Fruit fly (Drosophila melanogaster) S2 (cell line): ENCODE results near the gene CG1024.

Experiments
- CG8478 ChIP-seq: fragments of >200 bp; optimal IDR thresholded peaks from 2 replicates; lab custom pipeline; 2018
- CTCF ChIP-seq, 2 experiments: fragments of >200 bp; optimal IDR thresholded peaks; 2 replicates each; lab custom pipeline; 2018

Gene CG1024

DNA sequence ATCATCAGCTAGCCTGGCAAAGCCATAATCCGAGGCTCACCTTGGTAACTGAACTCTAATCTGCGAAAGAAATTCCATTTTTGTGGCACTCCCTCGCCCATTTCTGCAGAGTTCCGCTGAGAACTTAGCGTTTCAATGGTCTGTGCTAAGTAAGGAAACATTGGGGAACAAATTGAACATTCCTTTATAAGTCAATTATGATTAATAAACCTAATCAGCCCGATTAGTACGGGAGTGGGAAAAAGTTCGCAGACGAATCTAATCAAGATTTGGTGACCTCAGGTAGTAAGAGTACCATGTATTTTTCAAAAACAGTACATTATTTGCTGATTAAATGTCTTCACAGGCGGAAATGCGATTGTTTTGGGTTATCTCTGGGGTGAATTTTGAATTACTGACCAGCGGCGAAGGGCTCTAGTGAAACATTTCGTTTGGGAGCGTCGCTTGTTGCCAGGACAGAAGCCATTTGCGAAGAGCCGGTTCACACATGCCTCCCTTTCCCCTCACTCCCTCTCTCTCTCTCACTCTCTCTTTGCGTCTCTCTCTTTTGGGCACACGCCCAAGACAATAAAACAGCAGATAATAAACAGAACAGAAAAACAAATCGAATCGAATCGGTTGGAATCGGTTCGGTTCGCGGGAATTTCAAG, 22.5 kb upstream of the CG1024 start:
- TF ChIP-seq CG8478, result no peak
- no peak for TF ChIP-seq CTCF (optimal IDR thresholded peaks at IDR 0.05; lab: Kevin White, UChicago)

DNA sequence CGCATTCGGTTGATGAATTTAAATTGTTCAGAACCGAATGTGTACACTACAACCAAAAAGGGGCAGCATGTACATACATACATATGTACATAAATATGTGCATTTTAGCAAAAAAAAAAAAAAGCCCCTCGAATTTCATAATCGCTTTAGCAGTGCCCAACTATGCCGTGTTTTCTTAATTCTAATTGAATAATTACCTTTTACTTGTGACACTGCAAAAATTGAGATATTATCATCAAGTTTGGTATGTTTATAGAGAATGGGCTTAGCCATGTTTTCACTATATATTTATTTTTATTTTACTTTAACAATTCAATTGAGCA, 21.4 kb upstream of the CG1024 start:
- no peak for TF ChIP-seq CTCF (optimal IDR thresholded peaks at IDR 0.05; lab: Kevin White, UChicago)
- TF ChIP-seq CG8478, result no peak

DNA sequence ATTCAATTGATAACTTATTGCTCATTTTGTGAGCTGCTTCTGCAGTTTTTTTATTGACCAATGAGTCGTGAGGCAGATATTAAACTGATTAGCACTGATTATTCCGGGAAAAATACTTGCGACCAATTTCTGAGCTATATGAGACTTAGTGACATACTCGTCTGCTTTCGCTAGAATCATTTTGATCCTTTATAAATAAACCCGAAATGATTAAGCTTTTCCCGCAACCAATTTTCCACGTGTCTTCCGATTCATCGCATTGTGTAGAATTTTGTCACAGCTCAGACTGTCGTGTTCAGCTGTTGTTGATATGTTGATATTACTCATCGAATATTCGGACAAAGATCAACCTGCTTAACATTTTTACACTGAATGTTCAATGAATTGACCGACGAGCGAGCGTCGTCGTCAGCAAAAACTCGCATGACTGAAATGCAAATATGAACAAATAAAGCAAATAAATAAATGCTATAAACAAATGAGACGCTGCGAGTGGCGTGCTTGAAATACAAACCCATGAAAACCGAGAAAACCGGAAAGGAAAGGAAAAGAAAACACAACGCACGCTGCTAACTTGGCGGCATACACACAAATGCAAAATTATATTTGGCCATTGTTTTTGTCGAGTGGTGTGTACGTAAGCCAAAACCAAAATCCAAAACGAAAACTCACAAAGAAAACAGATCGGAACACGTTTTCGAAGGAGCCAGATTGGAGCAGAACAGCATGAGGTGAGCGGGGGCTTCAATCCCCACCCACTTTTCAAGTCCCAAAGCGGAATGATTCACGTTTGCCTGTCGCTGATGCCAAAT, 20.8 kb upstream of the CG1024 start:
- no peak for TF ChIP-seq CG8478
- no peak for TF ChIP-seq CTCF (optimal IDR thresholded peaks at IDR 0.05; lab: Kevin White, UChicago)

DNA sequence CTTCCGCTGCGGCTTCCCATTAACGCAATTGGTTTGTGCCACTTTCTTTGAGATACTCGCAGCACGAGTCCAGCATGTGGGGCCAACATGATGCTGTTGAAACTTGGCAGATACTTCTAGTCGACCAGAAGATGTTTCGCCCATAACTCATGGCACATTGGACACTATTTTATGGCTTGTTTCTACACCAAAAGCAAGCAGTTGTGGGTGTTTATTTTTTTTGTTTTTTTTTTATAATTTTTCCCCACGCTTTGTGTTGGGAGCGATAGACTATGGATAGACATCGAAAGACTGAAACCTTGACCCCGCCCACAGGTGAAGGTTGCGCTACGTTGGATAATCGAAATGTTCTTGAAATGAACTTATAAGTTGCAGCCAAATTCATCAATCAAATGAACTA, 19.6 kb upstream of the CG1024 start:
- TF ChIP-seq CTCF (optimal IDR thresholded peaks at IDR 0.05; lab: Kevin White, UChicago) (no peak), CG8478 (no peak)

DNA sequence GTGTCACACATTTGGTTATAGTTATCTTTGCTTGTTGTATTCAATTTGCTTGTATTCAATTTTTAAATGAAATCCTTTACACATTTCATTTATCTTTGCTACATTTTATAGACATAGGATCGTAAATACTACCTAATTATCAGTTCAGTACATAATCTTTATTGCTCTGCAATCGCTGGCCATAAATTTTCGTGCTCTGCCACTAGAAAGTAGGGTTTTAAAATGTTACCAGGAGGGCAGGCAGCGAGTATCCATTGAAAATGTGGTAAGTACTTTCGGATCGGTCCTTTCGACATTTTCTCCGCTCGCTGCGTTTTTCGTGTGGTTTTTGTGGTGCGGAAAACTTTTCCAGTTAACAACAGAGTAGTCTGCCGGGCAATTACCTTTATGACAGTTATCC, 19.2 kb upstream of the CG1024 start:
- TF ChIP-seq CTCF (optimal IDR thresholded peaks at IDR 0.05; lab: Kevin White, UChicago), result no peak
- TF ChIP-seq CG8478, result no peak

DNA sequence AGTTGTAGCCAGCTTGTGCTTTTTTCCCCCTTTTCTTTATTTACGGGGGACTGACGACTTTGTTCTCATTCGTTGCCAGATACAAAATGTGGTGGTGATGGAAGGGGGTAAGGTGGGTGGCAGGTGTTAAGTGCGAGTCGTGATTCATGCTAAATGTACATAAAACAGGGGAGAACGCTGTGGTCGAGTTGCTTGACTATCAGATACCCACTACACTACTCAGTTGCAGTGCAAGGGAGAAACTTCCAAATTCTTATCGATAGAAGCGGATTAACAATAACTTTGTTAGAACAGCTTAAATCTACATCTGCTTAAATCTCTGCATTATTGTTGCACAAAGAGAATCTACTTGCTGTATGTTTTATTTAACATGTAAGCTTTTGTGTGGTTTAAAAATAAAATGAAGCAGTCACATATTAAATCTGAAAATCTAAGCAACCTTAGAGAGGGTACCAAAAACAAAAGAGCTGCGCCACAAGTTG, 17.5 kb upstream of the CG1024 start:
- no peak for TF ChIP-seq CG8478

DNA sequence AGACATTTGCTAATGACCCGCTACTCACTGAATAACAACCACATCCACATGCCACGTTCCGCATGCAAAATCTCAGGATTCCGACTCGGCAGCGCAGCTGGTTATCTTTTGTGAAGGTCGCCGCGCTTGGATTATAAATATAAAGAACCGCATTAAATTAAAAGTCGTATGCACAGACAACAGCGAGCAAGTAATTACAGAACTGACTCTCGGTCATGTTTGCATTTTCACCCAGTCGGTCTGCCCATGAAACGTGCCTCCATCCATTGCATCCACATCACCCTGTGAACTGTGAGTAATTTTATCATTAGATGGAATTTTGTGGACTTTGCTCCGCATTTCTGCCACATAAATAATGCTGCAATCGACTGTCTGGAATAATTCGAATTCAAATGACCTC, 16.5 kb upstream of the CG1024 start:
- TF ChIP-seq CTCF (optimal IDR thresholded peaks at IDR 0.05; lab: Kevin White, UChicago) (no peak), CG8478 (no peak)

DNA sequence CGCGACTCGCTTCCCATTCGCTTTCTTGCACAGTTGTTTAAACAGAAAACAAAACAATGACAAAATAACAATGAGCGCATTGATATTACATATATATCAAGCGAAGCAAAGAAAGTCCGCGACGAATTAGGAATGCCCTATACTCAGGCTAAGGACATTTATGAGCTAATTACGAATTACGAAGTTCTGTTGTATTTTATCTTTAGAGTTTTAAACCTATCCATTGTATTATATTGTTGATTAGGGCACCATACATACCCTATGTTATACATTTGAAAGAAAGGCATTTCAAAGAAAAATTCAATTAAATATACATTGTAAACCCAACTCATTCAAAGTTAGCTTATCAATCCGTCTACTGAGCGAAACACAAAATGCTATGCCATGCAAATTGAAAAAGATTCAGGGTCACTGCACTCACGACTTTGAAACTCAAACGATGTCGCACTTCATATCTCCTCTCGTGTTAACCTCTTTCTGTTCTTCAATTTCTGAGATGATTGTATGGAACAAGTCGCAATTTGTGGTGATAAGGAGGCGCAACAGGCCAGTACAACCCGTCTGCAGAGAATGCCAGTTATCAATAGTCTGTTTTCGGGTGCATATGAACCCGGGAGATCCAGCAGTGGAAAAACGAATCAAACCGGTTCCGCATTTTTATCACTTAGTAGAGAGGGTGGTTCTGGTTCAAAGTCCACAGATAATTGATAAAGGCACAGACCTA, 15.6 kb upstream of the CG1024 start:
- TF ChIP-seq CTCF (optimal IDR thresholded peaks at IDR 0.05; lab: Kevin White, UChicago) (no peak), CG8478 (no peak)

DNA sequence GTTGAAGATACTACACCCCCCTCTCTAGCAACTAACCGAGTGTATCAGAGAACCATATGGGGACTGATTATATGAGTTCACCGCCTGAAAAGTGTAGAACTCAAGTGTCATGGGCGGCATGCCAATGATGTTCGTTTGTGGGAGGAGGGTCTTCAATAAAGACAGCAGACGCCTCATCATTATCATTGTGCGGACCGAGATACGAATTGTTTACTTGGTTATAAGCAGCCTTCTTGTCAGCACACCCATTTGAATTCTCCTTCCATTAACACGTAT, 14.1 kb upstream of the CG1024 start:
- no peak for TF ChIP-seq CG8478
- no peak for TF ChIP-seq CTCF (optimal IDR thresholded peaks at IDR 0.05; lab: Kevin White, UChicago)

DNA sequence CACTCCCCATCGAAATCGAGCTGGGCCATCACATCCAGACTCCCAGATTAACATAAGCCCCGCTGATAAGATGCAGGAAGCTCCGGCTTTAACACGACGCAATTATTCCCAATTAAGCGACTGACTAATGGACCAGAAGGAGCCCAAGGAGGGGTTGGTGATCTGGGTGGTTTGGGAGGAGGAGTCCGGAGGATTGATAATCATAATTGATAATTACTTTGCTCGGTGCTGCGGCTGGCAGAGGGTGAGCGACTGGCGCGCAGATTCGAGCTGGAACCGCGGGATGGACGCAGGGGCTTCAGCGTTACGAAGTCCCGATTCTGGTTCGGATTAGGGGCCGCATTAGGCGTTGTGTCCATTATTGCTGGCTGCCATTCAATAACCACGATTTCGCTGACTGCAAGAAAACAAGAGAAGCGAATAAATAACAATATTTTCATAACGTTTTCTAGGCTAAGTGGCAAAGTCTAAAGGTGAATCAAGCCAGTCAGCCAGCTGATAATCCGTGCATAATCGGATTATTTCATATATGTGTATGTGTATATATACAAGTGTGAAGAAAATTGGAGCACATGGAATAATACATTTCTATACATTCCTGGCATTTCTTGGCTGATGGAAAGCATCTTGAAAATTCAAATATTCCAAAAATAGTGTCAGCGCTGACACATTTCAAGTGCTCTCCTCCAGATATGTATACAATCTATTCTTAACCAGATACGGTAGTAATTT, 13.6 kb upstream of the CG1024 start:
- TF ChIP-seq CTCF (optimal IDR thresholded peaks at IDR 0.05; lab: Kevin White, UChicago) (no peak), CG8478 (no peak)

DNA sequence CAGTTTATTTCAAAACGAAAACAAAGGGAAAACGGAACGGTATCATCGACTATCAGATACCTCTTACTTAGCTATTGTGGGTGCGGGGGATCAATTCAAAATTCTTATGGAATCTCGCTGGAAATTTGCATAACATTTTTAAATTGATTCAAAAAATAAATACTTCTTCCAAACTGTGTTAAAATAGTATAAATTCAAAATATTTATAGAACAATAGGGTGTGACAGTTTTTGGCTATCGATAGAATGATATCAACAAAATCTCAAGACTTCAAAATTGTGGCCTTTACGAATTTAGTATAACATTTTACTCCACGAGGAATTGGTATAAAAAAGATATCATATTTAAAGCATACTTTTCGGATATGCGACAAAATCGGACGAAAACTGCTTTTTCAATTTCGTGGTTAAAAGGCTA, 8.3 kb upstream of the CG1024 start:
- no peak for TF ChIP-seq CG8478
- TF ChIP-seq CTCF (optimal IDR thresholded peaks at IDR 0.05; lab: Kevin White, UChicago), result no peak

DNA sequence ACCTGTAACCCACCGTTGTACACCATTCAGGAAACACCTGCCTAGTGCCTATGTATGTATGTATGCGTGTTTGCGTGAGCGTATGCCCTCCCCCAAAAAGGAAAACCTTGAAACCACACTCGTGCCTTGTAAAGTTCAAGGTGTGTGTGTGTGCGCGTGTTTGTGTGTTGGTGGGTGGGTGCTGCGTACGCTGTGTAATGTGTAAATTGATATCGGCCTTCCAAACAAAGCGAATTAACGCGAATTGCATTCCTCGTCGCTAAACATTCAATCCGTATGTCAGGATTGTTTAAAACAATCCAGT, 3.3 kb upstream of the CG1024 start:
- no peak for TF ChIP-seq CG8478
- TF ChIP-seq CTCF (optimal IDR thresholded peaks at IDR 0.05; lab: Kevin White, UChicago), result no peak

DNA sequence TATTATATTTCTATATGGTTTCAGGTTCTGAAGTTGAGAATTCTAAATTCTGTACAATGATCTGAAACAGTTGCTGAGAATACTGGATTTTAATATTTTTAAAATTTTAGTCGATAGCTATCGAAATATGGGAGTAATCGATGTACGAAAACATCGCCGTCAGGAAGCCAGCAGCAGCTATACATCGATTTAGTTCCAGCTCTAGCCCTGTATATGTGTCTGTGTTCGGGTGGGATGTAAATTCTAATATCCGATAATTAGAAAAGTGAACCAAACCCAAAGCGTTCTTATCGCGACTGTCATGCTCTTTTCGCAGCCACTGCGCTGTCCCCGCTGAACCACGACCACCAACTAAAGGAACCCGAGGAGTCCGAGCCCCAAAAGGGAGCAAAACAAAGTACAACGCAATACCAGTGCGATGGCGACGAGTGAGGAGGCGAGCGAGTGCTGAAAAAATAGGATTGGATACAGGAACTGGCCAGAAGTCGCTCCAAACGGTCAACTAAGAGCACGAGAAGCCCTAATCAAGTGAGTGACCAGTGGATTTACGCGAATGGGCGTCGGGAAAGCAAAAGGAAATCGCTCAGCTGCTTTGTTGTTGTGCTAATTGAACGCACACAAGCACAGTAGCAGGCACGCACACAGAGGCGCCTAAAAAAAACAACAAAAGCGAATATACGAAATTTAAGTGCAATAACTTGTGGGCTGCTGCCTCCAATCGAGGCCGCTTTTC, 2.8 kb upstream of the CG1024 start, which contains the start of gene gzl:
TSS of gene gzl (plus strand) at position 182 of the 733 bp plus-strand sequence.
- TF ChIP-seq CG8478 (no peak), CTCF (optimal IDR thresholded peaks at IDR 0.05; lab: Kevin White, UChicago) (no peak)

DNA sequence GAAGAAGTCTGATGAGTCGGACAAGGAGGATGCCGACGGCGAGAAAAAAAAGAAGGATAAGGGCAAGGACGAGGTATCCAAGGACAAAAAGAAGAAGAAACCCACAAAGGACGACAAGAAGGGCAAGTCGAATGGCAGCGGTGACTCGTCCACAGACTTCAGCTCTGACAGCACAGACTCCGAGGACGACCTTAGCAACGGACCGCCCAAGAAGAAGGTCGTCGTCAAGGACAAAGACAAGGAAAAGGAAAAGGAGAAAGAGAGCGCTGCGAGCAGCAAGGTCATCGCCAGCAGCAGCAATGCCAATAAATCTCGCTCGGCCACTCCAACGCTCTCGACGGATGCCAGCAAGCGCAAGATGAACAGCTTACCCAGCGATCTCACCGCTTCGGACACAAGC, 1.7 kb upstream of the CG1024 start:
- TF ChIP-seq CG8478 (no peak), CTCF (optimal IDR thresholded peaks at IDR 0.05; lab: Kevin White, UChicago) (no peak)

DNA sequence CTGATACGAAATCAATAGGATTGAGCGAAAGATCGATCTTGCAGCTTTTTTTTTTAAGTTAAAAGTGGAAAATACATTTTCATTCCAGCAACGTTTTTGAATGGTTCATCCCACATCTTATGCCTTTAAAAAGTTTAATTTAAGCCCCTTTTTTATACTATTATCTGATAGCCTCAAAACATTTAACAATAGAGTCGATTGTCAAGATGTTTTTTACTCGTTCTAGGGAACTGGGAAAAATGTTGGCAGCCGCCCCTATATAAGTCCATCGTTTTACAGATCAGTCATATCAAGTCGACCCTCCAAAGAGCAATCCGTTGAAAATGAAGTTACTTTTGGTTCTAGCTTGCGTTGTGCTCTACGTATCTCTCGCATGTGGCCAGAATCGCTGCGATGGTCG, 2.6 kb downstream of the CG1024 start, which contains the start of gene CG42537:
TSS of gene CG42537 (plus strand) at position 301 of the 400 bp plus-strand sequence.
- TF ChIP-seq CTCF (optimal IDR thresholded peaks at IDR 0.05; lab: Kevin White, UChicago), result no peak
- no peak for TF ChIP-seq CG8478
